Worm (Caenorhabditis elegans): ENCODE measurements around the gene T11G6.4.

Gene T11G6.4

ce11 chrIV:10881230-10881629, 29.5 kb upstream of the T11G6.4 start, which contains the start of gene F13E9.13 (continued):
- TF ChIP-seq madf-10 (tag; optimal IDR thresholded peaks at IDR 0.05) (no peak), mxl-1 (tag; optimal IDR thresholded peaks at IDR 0.05) (no peak), nfya-2 (GFP tag; IDR thresholded peaks at IDR 0.05) (no peak), lin-54 (GFP tag; optimal IDR thresholded peaks at IDR 0.05) (no peak), ztf-28 (GFP tag; IDR thresholded peaks at IDR 0.05) (no peak)

DNA sequence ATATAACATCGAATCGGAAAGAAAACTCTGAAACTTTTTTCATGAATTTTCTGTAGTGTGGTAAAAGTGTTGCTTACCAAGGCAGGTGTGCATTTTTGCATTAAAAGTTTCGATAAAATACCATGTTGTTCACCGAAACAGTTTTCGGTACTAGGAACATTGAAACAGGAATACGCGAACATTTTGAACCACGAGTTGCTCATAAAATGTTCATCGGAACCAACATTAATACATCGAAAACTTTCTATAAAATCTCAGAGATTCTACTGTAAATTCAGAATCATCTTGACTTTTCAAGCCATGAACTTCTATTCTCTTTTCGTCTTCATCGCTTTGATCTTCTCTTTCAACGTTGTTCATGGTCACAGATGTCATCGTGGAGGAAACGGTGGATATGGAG, 28.5 kb upstream of the T11G6.4 start, which contains the start of gene fipr-15:
Gene fipr-15 (plus strand): TSS at position 301 of the 400 bp plus-strand sequence.
- TF ChIP-seq ztf-25 (GFP tag; IDR thresholded peaks at IDR 0.05) (no peak), ets-4 (GFP tag; optimal IDR thresholded peaks at IDR 0.05) (no peak), madf-8 (GFP tag; conservative IDR thresholded peaks at IDR 0.05) (no peak), Y79H2A.3 (GFP tag; conservative IDR thresholded peaks at IDR 0.05) (no peak), hmg-20 (GFP tag; IDR thresholded peaks at IDR 0.05) (no peak), tbx-9 (tag; optimal IDR thresholded peaks at IDR 0.05; ENCODE audit: borderline replicate concordance) (no peak), lag-1 (GFP tag; IDR thresholded peaks at IDR 0.05) (no peak), nhr-27 (tag; optimal IDR thresholded peaks at IDR 0.05) (no peak), ceh-79 (tag; optimal IDR thresholded peaks at IDR 0.05) (no peak), let-607 (tag; optimal IDR thresholded peaks at IDR 0.05) (no peak), hlh-12 (tag; optimal IDR thresholded peaks at IDR 0.05) (no peak), attf-3 (GFP tag; conservative IDR thresholded peaks at IDR 0.05) (no peak), rpc-1 (optimal IDR thresholded peaks at IDR 0.05) (no peak), rpc-1 (tag; optimal IDR thresholded peaks at IDR 0.05) (no peak), chd-7 (tag; optimal IDR thresholded peaks at IDR 0.05) (no peak), snpc-1.3 (tag; optimal IDR thresholded peaks at IDR 0.05; ENCODE audit: insufficient read depth) (no peak), lin-35 (GFP tag; optimal IDR thresholded peaks at IDR 0.05) (no peak), rcor-1 (GFP tag; IDR thresholded peaks at IDR 0.05) (no peak), xnd-1 (tag; optimal IDR thresholded peaks at IDR 0.05) (no peak), madf-10 (tag; optimal IDR thresholded peaks at IDR 0.05) (no peak)

DNA sequence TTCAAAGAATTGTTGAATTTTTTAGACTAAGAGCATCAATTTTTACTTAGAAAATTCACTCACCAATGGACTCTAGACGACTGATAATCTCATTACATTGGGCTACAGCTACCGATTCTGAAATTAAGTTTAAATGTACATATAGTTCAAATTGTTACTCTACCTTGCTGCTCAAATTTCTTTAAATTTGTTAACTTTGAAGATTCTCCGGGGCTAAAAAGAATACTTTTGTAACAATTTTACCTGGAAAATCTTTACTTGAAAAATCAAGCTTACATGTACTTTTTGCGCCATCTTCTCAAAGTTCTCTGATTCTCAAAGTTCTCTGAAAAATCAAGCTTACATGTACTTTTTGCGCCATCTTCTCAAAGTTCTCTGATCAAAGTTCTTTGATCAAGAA, 27.8 kb upstream of the T11G6.4 start, which contains the start of gene sdz-13:
Gene sdz-13 (minus strand): TSS at position 101 of the 400 bp plus-strand sequence.
- no peak for TF ChIP-seq tbp1 (GFP tag; optimal IDR thresholded peaks at IDR 0.05)
- TF ChIP-seq lin-54 (GFP tag; optimal IDR thresholded peaks at IDR 0.05) = no peak
- no peak for TF ChIP-seq rec-8 (tag; optimal IDR thresholded peaks at IDR 0.05)
- no peak for TF ChIP-seq akir-1 (GFP tag; optimal IDR thresholded peaks at IDR 0.05)
- TF ChIP-seq nfyb-1 (GFP tag; IDR thresholded peaks at IDR 0.05) = no peak
- no peak for TF ChIP-seq hlh-26 (GFP tag; conservative IDR thresholded peaks at IDR 0.05)
- no peak for TF ChIP-seq F49E8.2 (tag; optimal IDR thresholded peaks at IDR 0.05; ENCODE audit: insufficient read depth)
- TF ChIP-seq let-526 (GFP tag; IDR thresholded peaks at IDR 0.05) = no peak
- TF ChIP-seq die-1 (tag; optimal IDR thresholded peaks at IDR 0.05) = no peak
- no peak for TF ChIP-seq ztf-26 (tag; optimal IDR thresholded peaks at IDR 0.05)
- TF ChIP-seq ama-1 (optimal IDR thresholded peaks at IDR 0.05) = no peak
- TF ChIP-seq ama-1 (GFP tag; optimal IDR thresholded peaks at IDR 0.05) = no peak
- no peak for TF ChIP-seq fkh-3 (tag; optimal IDR thresholded peaks at IDR 0.05)
- no peak for TF ChIP-seq rcor-1 (GFP tag; IDR thresholded peaks at IDR 0.05)
- no peak for TF ChIP-seq ets-4 (GFP tag; optimal IDR thresholded peaks at IDR 0.05)
